Worm (Caenorhabditis elegans): ENCODE measurements around the gene F14D2.15.

- TF ChIP-seq ztf-11 (tag; optimal IDR thresholded peaks at IDR 0.05) (no peak), fkh-8 (tag; optimal IDR thresholded peaks at IDR 0.05) (no peak), mep-1 (tag; optimal IDR thresholded peaks at IDR 0.05) (no peak), tbx-2 (tag; optimal IDR thresholded peaks at IDR 0.05) (no peak), lin-13 (GFP tag; optimal IDR thresholded peaks at IDR 0.05) (no peak), ztf-4 (tag; optimal IDR thresholded peaks at IDR 0.05) (no peak), lin-39 (tag; optimal IDR thresholded peaks at IDR 0.05) (no peak), nhr-19 (GFP tag; conservative IDR thresholded peaks at IDR 0.05) (no peak), ama-1 (optimal IDR thresholded peaks at IDR 0.05) (no peak), blmp-1 (tag; optimal IDR thresholded peaks at IDR 0.05) (no peak), dpl-1 (GFP tag; optimal IDR thresholded peaks at IDR 0.05) (no peak), jun-1 (tag; optimal IDR thresholded peaks at IDR 0.05) (no peak), pqm-1 (tag; optimal IDR thresholded peaks at IDR 0.05) (no peak)
These were observed at the start of gene F14D2.15 for ce11 chrII:3343714-3344113.
